Worm (Caenorhabditis elegans) whole organism, mixed stage, embryonic: Measurements from ENCODE around the gene grl-22.
A peak's percentile ranks its signal among the peaks of the same experiment; 100 is the strongest.

Source experiments
- M03D4.4 ChIP-seq: sonication (generic microtip); optimal IDR thresholded peaks from 2 replicates; lab custom pipeline; 2017; ENCODE audit warnings: mild to moderate bottlenecking, missing genetic modification characterization, missing compliant biosample characterization
- bed-3 ChIP-seq: fragments of 200-800 bp; sonication (Bioruptor generic); optimal IDR thresholded peaks from 3 replicates; lab custom pipeline; 2018; ENCODE audit warnings: mild to moderate bottlenecking, missing genetic modification characterization, moderate library complexity, missing compliant biosample characterization
- ceh-39 ChIP-seq: fragments of 150-350 bp; optimal IDR thresholded peaks from 2 replicates; lab custom pipeline; 2014; ENCODE audit warnings: missing biosample characterization, missing genetic modification characterization
- ceh-43 ChIP-seq: fragments of 200-800 bp; sonication (Bioruptor generic); optimal IDR thresholded peaks from 2 replicates; lab custom pipeline; 2018; ENCODE audit warnings: mild to moderate bottlenecking, missing genetic modification characterization, moderate library complexity, missing compliant biosample characterization
- ceh-83 ChIP-seq: fragments of 200-800 bp; sonication (Bioruptor generic); optimal IDR thresholded peaks from 2 replicates; lab custom pipeline; 2018; ENCODE audit warnings: mild to moderate bottlenecking, missing genetic modification characterization, missing compliant biosample characterization
- ces-1 ChIP-seq: fragments of 150-350 bp; optimal IDR thresholded peaks from 2 replicates; lab custom pipeline; 2014; ENCODE audit warnings: missing biosample characterization, missing genetic modification reagents, missing genetic modification characterization
- cnd-1 ChIP-seq: fragments of 200-800 bp; sonication (Bioruptor generic); optimal IDR thresholded peaks from 2 replicates; lab custom pipeline; 2018; ENCODE audit warnings: mild to moderate bottlenecking, missing genetic modification characterization, missing compliant biosample characterization
- drap-1 ChIP-seq: fragments of 200-800 bp; sonication (Bioruptor generic); optimal IDR thresholded peaks from 3 replicates; lab custom pipeline; 2018; ENCODE audit warnings: mild to moderate bottlenecking, missing genetic modification characterization, missing compliant biosample characterization
- elt-1 ChIP-seq: sonication (generic microtip); optimal IDR thresholded peaks from 2 replicates; lab custom pipeline; 2017; ENCODE audit warnings: missing genetic modification characterization, mild to moderate bottlenecking, missing compliant biosample characterization, antibody characterized with exemption, moderate library complexity, borderline replicate concordance; ENCODE audit not compliant: insufficient read depth
- flh-1 ChIP-seq: fragments of 200-800 bp; sonication (Bioruptor generic); optimal IDR thresholded peaks from 2 replicates; lab custom pipeline; 2018; ENCODE audit warnings: mild to moderate bottlenecking, missing genetic modification characterization, moderate library complexity, missing compliant biosample characterization
- ham-2 ChIP-seq: fragments of 200-800 bp; sonication (Bioruptor generic); optimal IDR thresholded peaks from 2 replicates; lab custom pipeline; 2018; ENCODE audit warnings: mild to moderate bottlenecking, missing genetic modification characterization, missing compliant biosample characterization
- hlh-1 ChIP-seq: fragments of 150-350 bp; optimal IDR thresholded peaks from 2 replicates; lab custom pipeline; 2014; ENCODE audit warnings: missing biosample characterization, missing genetic modification reagents, missing genetic modification characterization
- lin-13 ChIP-seq: fragments of 150-350 bp; optimal IDR thresholded peaks from 2 replicates; lab custom pipeline; 2014; ENCODE audit warnings: missing biosample characterization, missing genetic modification characterization
- lin-32 ChIP-seq: fragments of 200-800 bp; sonication (Bioruptor generic); optimal IDR thresholded peaks from 2 replicates; lab custom pipeline; 2018; ENCODE audit warnings: mild to moderate bottlenecking, missing genetic modification characterization, missing compliant biosample characterization
- lsy-2 ChIP-seq: fragments of 150-350 bp; optimal IDR thresholded peaks from 2 replicates; lab custom pipeline; 2014; ENCODE audit warnings: missing biosample characterization, missing genetic modification characterization
- mab-5 ChIP-seq: fragments of 150-350 bp; optimal IDR thresholded peaks from 2 replicates; lab custom pipeline; 2014; ENCODE audit warnings: missing biosample characterization, missing genetic modification characterization
- mep-1 ChIP-seq: fragments of 150-350 bp; optimal IDR thresholded peaks from 2 replicates; lab custom pipeline; 2017; ENCODE audit warnings: missing biosample characterization, missing genetic modification reagents, missing genetic modification characterization, inconsistent platforms
- mls-2 ChIP-seq: sonication (generic microtip); optimal IDR thresholded peaks from 2 replicates; lab custom pipeline; 2016; ENCODE audit warnings: mild to moderate bottlenecking, missing genetic modification characterization, moderate library complexity, missing compliant biosample characterization
- nhr-2 ChIP-seq: fragments of 150-350 bp; optimal IDR thresholded peaks from 2 replicates; lab custom pipeline; 2014; ENCODE audit warnings: missing biosample characterization, missing genetic modification characterization
- nhr-237 ChIP-seq: fragments of 150-350 bp; optimal IDR thresholded peaks from 2 replicates; lab custom pipeline; 2014; ENCODE audit warnings: missing biosample characterization, missing genetic modification characterization
- nhr-76 ChIP-seq: sonication (generic microtip); optimal IDR thresholded peaks from 2 replicates; lab custom pipeline; 2017; ENCODE audit warnings: missing biosample characterization, missing genetic modification characterization
- pha-4 ChIP-seq: fragments of 150-350 bp; optimal IDR thresholded peaks from 2 replicates; lab custom pipeline; 2018; ENCODE audit warnings: missing biosample characterization, missing genetic modification reagents, missing genetic modification characterization
- sptf-1 ChIP-seq: sonication (generic microtip); optimal IDR thresholded peaks from 2 replicates; lab custom pipeline; 2017; ENCODE audit warnings: mild to moderate bottlenecking, missing genetic modification characterization, moderate library complexity, missing compliant biosample characterization
- unc-120 ChIP-seq: sonication (generic microtip); optimal IDR thresholded peaks from 2 replicates; lab custom pipeline; 2017; ENCODE audit warnings: missing genetic modification characterization, missing compliant biosample characterization; ENCODE audit not compliant: poor library complexity, severe bottlenecking
- unc-39 ChIP-seq: fragments of 150-350 bp; optimal IDR thresholded peaks from 2 replicates; lab custom pipeline; 2014; ENCODE audit warnings: missing biosample characterization, missing genetic modification characterization
- unc-62 ChIP-seq: fragments of 150-350 bp; optimal IDR thresholded peaks from 2 replicates; lab custom pipeline; 2014; ENCODE audit warnings: missing biosample characterization, missing genetic modification reagents, missing genetic modification characterization
- zip-8 ChIP-seq: fragments of 150-350 bp; optimal IDR thresholded peaks from 2 replicates; lab custom pipeline; 2014; ENCODE audit warnings: missing biosample characterization, missing genetic modification characterization

grl-22 gene

DNA sequence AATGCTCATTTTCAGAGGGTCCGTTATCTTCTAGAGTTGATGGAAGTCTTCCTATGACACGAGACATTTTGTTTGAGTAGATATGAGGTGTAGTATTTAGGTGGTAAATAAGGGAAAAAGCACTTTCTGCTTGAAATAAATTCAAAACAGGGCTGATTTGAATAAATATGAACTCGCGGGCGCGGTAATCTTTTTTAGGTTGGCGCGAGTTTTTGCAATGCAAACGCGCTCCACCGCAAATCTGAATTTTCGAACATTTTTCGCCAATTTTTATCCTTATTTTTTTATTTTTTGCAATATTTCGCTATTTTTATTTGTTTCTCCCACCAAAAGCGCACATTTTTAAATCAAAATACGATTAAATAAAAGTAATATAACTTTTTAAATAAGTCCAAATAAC, 34.4 kb upstream of the grl-22 start, which contains the start of gene skpt-1:
TSS of gene skpt-1 (minus strand) at position 219 of the 400 bp plus-strand sequence.
- TF ChIP-seq mep-1 (tag; lab: Kevin White, UChicago) = peak; percentile 59
- TF ChIP-seq ceh-39 (tag; lab: Kevin White, UChicago) = no peak
- peak; percentile 63 for TF ChIP-seq lsy-2 (tag; lab: Kevin White, UChicago)
- no peak for TF ChIP-seq cnd-1 (tag; lab: Kevin White, UChicago)
- no peak for TF ChIP-seq elt-1 (tag; lab: Kevin White, UChicago)
- no peak for TF ChIP-seq M03D4.4 (tag; lab: Kevin White, UChicago)
- TF ChIP-seq ces-1 (GFP tag; lab: Kevin White, UChicago) = peak; percentile 35
- TF ChIP-seq mab-5 (tag; lab: Kevin White, UChicago) = no peak
- peak; percentile 16 for TF ChIP-seq nhr-237 (tag; lab: Kevin White, UChicago)
- TF ChIP-seq, all 35 proteins: peak for 4

DNA sequence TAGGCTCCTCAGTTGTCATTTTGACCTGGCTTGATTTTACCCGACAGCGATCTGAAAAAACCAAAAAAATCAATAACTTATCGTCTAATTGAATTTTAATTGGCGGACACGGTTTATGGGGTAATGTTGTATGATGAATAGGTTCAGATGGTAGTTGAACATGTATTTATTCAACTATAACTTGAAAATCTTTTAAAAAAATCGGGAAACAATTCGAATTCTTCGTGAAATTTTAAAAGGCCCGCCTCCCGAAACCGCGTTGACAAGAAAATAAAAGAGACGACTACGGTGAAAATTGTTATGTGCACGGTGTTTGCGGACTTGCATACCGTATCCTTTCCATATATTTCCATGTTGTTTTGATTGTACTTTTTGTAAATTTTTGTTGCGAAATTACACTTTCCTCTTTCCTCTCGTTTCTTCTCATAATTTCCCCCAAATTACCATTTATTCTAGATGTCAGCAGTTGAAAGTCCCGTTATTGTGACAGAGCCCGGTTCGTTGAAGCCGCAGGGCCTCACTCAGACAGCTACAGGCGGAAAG, 29.0 kb upstream of the grl-22 start, which contains the start of the genes T24G10.2 and disl-2:
TSS of gene T24G10.2 (minus strand) at position 51 of the 543 bp plus-strand sequence.
TSS of gene disl-2 (plus strand) at position 457 of the 543 bp plus-strand sequence.
- TF ChIP-seq unc-120 (tag; lab: Kevin White, UChicago) = peak; percentile 22
- no peak for TF ChIP-seq mls-2 (tag; lab: Kevin White, UChicago)
- peak; percentile 62 for TF ChIP-seq lin-13 (tag; lab: Kevin White, UChicago)
- no peak for TF ChIP-seq cnd-1 (tag; lab: Kevin White, UChicago)
- TF ChIP-seq pha-4 (tag; lab: Kevin White, UChicago) = peak; percentile 72
- TF ChIP-seq ham-2 (GFP tag; lab: Kevin White, UChicago) = no peak
- no peak for TF ChIP-seq mab-5 (tag; lab: Kevin White, UChicago)
- TF ChIP-seq ces-1 (GFP tag; lab: Kevin White, UChicago) = peak; percentile 49
- TF ChIP-seq lsy-2 (tag; lab: Kevin White, UChicago) = peak; percentile 97
- TF ChIP-seq M03D4.4 (tag; lab: Kevin White, UChicago) = no peak
- no peak for TF ChIP-seq hlh-1 (tag; lab: Kevin White, UChicago)
- TF ChIP-seq ceh-83 (GFP tag; lab: Kevin White, UChicago) = no peak
- TF ChIP-seq unc-62 = no peak
- no peak for TF ChIP-seq ceh-43 (GFP tag; lab: Kevin White, UChicago)

DNA sequence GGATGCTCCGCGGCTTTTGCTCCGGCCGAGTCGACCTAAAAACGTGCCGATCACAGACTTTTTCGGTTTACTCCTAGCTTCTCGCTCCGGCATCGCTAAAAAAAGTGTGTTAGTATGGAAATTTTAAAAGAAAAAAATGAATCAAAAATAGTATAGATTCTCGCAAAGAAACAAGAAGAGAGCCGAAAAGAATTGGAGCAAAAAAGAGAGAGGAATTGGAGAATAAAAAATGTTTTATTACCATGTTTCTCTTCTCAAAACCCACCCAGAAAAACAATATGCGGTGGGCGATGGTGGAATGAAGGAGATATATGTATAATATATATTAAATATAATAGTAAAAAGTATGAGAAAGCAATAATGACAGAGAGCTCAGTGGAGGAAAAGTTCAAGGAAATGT, 26.7 kb upstream of the grl-22 start, which contains the start of gene W03A5.6:
TSS of gene W03A5.6 (minus strand) at position 101 of the 400 bp plus-strand sequence.
- no peak for TF ChIP-seq mab-5 (tag; lab: Kevin White, UChicago)
- no peak for TF ChIP-seq drap-1 (GFP tag; lab: Kevin White, UChicago)
- no peak for TF ChIP-seq flh-1
- TF ChIP-seq unc-62 = no peak
- no peak for TF ChIP-seq sptf-1 (tag; lab: Kevin White, UChicago)
- no peak for TF ChIP-seq unc-39

DNA sequence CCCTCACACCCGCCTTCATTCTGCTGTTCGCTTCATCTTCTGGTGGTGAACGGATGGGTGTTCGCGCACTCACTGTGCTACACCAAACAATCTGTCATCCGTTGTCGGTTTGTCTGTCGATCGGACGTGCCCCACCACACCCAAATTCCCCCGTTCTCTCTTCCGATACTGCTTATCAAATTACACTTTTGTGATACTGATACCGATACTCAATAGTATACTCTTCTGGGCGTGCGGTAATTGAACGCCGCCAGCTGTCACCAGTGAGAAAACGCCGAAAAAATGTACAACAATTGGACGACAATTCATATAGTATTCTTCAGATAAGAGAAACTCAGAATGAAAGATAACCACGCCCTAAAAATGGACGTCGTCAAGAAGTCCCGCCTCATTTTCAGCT, 24.3 kb upstream of the grl-22 start:
- TF ChIP-seq cnd-1 (tag; lab: Kevin White, UChicago) (peak; percentile 39), bed-3 (GFP tag; lab: Kevin White, UChicago) (no peak), hlh-1 (tag; lab: Kevin White, UChicago) (peak; percentile 65)

DNA sequence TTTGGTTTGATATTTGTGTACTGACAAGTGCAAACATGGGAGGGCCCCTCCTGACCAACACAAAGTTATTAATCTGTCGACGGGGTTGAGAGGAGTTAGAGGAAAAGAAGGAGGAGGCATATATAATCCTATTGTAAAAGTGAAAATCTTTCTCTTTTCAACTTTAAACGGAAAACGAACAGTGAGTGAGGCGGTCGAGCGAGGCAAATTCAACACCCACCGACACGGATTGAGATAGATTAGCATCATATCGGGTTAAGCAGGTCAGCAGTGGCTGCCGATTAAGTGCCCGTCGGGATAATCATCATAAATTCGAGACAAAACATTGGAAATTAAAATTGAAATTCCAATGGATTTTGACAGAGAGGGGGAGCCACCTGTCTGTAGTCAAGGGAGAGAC, 22.5 kb upstream of the grl-22 start:
- TF ChIP-seq cnd-1 (tag; lab: Kevin White, UChicago) = no peak
- peak; percentile 59 for TF ChIP-seq ham-2 (GFP tag; lab: Kevin White, UChicago)

DNA sequence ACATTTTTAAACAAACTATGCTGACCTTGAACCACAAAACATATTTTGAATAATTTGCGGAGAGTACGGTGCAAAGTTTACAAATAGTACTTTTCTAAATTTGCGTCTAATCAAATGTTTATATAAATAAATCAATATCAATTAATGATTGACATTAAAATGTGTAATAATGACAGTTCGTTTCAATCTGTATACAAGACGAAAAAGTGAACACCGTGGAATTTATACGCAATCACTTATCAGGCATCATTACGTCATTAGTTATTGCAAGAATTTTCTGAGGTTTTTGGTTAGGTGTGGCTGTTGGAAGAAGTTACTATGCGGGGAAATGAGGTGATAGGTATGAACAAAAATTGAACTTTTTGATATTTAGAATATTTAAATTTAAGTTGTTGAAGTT, 13.3 kb upstream of the grl-22 start:
- TF ChIP-seq ceh-83 (GFP tag; lab: Kevin White, UChicago) = no peak
- TF ChIP-seq lin-32 = no peak
- peak; percentile 39 for TF ChIP-seq zip-8 (tag; lab: Kevin White, UChicago)
- no peak for TF ChIP-seq pha-4 (tag; lab: Kevin White, UChicago)

DNA sequence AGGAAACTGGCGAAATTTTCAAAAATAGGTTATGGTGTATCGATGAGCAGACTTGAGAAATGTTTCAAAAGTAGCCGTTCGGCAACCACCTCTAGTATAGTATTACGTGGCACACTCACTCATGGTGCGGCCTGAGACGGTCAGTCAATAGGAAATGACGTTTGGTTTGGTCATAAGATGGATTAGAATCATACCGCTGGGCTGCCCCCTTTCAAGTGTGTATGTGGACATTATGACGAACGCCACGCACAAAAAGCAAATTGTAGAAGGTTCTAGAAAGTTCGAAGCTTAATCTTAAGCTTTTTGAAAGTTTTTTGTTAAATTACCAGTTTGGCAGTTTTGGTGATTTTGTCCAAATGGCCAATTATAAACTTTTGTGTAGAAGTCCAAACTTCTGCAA, 10.6 kb upstream of the grl-22 start:
- TF ChIP-seq nhr-2 (tag; lab: Kevin White, UChicago) = peak; percentile 58
- no peak for TF ChIP-seq nhr-76 (tag; lab: Kevin White, UChicago)
